Fruit fly (Drosophila melanogaster): Measurements from ENCODE around the gene CG4325.

Gene CG4325

dm6 chrX:2005840-2006239 is 37.8 kb downstream of the CG4325 start (continued):
- TF ChIP-seq ATbp (GFP tag; optimal IDR thresholded peaks at IDR 0.05) (peak; percentile 73), pros (GFP tag; optimal IDR thresholded peaks at IDR 0.05) (peak; percentile 14), CG6683 (GFP tag; optimal IDR thresholded peaks at IDR 0.05) (peak; percentile 43), CG12744 (GFP tag; optimal IDR thresholded peaks at IDR 0.05) (peak; percentile 51), CG13624 (GFP tag; optimal IDR thresholded peaks at IDR 0.05) (peak; percentile 56), ERR (GFP tag; optimal IDR thresholded peaks at IDR 0.05) (no peak), CG17328 (GFP tag; IDR thresholded peaks at IDR 0.05) (0 out of 2 replicates have a peak, but pooled peaks have one; percentile 15), kay (GFP tag; optimal IDR thresholded peaks at IDR 0.05) (no peak), CG10543 (GFP tag; optimal IDR thresholded peaks at IDR 0.05) (peak; percentile 70), CG16863 (GFP tag; optimal IDR thresholded peaks at IDR 0.05) (no peak), Dp (GFP tag; optimal IDR thresholded peaks at IDR 0.05) (peak; percentile 16), CG2875 (GFP tag; optimal IDR thresholded peaks at IDR 0.05) (peak; percentile 53), btn (GFP tag; optimal IDR thresholded peaks at IDR 0.05) (peak; percentile 63), tin (GFP tag; optimal IDR thresholded peaks at IDR 0.05) (peak; percentile 64), da (GFP tag; optimal IDR thresholded peaks at IDR 0.05) (peak; percentile 26), Dip3 (GFP tag; optimal IDR thresholded peaks at IDR 0.05) (peak; percentile 33), gce (GFP tag; IDR thresholded peaks at IDR 0.05) (peak; percentile 79), Spps (tag; optimal IDR thresholded peaks at IDR 0.05) (peak; percentile 39), Bteb2 (GFP tag; optimal IDR thresholded peaks at IDR 0.05) (peak; percentile 32), Fer3 (tag; optimal IDR thresholded peaks at IDR 0.05) (peak; percentile 67), CG43689 (GFP tag; IDR thresholded peaks at IDR 0.05) (peak; percentile 29; the same call in 1 of the 2 replicates), CG11696 (GFP tag; IDR thresholded peaks at IDR 0.05) (no peak), CG7271 (tag; optimal IDR thresholded peaks at IDR 0.05) (peak; percentile 58), CG8478 (optimal IDR thresholded peaks at IDR 0.05) (no peak), bab2 (GFP tag; optimal IDR thresholded peaks at IDR 0.05) (peak; percentile 30), CG30403 (GFP tag; optimal IDR thresholded peaks at IDR 0.05) (peak; percentile 60), B-H1 (GFP tag; IDR thresholded peaks at IDR 0.05) (peak; percentile 40; the same call in 1 of the 3 replicates), stwl (tag; optimal IDR thresholded peaks at IDR 0.05) (peak; percentile 76), Pdp1 (GFP tag; optimal IDR thresholded peaks at IDR 0.05) (peak in 1 of 2 experiments; percentile 45), Trl (optimal IDR thresholded peaks at IDR 0.05) (no peak), Trl (GFP tag; optimal IDR thresholded peaks at IDR 0.05) (peak; percentile 74), HLH4C (GFP tag; IDR thresholded peaks at IDR 0.05; ENCODE audit: partially characterized antibody) (no peak), vvl (GFP tag; IDR thresholded peaks at IDR 0.05) (peak; percentile 57; the same call in 1 of the 2 replicates), CrebB (tag; optimal IDR thresholded peaks at IDR 0.05) (peak; percentile 61), CG4707 (GFP tag; optimal IDR thresholded peaks at IDR 0.05) (peak; percentile 85), wdn (GFP tag; IDR thresholded peaks at IDR 0.05) (no peak), ham (GFP tag; IDR thresholded peaks at IDR 0.05) (no peak), oc (tag; optimal IDR thresholded peaks at IDR 0.05) (peak; percentile 48), Dad (GFP tag; optimal IDR thresholded peaks at IDR 0.05) (peak; percentile 35), CG5245 (GFP tag; optimal IDR thresholded peaks at IDR 0.05) (peak; percentile 37), Adf1 (GFP tag; IDR thresholded peaks at IDR 0.05) (peak; percentile 11; the same call in 1 of the 2 replicates), vnd (GFP tag; IDR thresholded peaks at IDR 0.05; ENCODE audit: partially characterized antibody) (no peak), Doc2 (GFP tag; IDR thresholded peaks at IDR 0.05) (no peak), sr (GFP tag; IDR thresholded peaks at IDR 0.05) (peak; percentile 74), crol (GFP tag; IDR thresholded peaks at IDR 0.05) (no peak), CG14965 (GFP tag; optimal IDR thresholded peaks at IDR 0.05; ENCODE audit: borderline replicate concordance) (peak; percentile 26), CG17912 (GFP tag; optimal IDR thresholded peaks at IDR 0.05) (peak; percentile 92), CG14860 (GFP tag; IDR thresholded peaks at IDR 0.05; ENCODE audit: partially characterized antibody) (no peak), CG12942 (GFP tag; optimal IDR thresholded peaks at IDR 0.05) (peak; percentile 15), CG4360 (GFP tag; IDR thresholded peaks at IDR 0.05) (no peak), Hmr (GFP tag; optimal IDR thresholded peaks at IDR 0.05) (peak; percentile 72), H15 (GFP tag; IDR thresholded peaks at IDR 0.05) (0 out of 3 replicates have a peak, but pooled peaks have one; percentile 30)
